Fruit fly (Drosophila melanogaster): Measurements from ENCODE around the gene Ser12.

- TF ChIP-seq Vsx2 (GFP tag; optimal IDR thresholded peaks at IDR 0.05; ENCODE audit: partially characterized antibody) (no peak), Myc (optimal IDR thresholded peaks at IDR 0.05) (no peak), CG9705 (GFP tag; optimal IDR thresholded peaks at IDR 0.05) (no peak), OdsH (GFP tag; optimal IDR thresholded peaks at IDR 0.05) (peak; percentile 24), CG32264 (GFP tag; optimal IDR thresholded peaks at IDR 0.05) (no peak)
Observed at dm6 chr2L:2236722-2237121, 14.4 kb downstream of the Ser12 start, which contains the start of gene Sec24CD.

Data from whole organism, wandering third instar larva.